Worm (Caenorhabditis elegans): Measurements from ENCODE around the gene T11F8.5.

- TF ChIP-seq fkh-10 (GFP tag; optimal IDR thresholded peaks at IDR 0.05) (no peak), hlh-6 (tag; optimal IDR thresholded peaks at IDR 0.05) (no peak), unc-42 (tag; optimal IDR thresholded peaks at IDR 0.05) (no peak), Y22D7AL.16 (tag; optimal IDR thresholded peaks at IDR 0.05) (no peak), sdc-2 (tag; optimal IDR thresholded peaks at IDR 0.05) (no peak), ceh-22 (tag; optimal IDR thresholded peaks at IDR 0.05) (no peak), lin-11 (tag; optimal IDR thresholded peaks at IDR 0.05) (no peak), npax-4 (tag; optimal IDR thresholded peaks at IDR 0.05) (no peak)
Measured at ce11 chrIV:5479289-5479688, 3.5 kb upstream of the T11F8.5 start, which contains the start of gene T11F8.1.
